Worm (Caenorhabditis elegans) whole organism, L1 larva: ENCODE data around the gene basl-1.

Experiments used
- C04F5.9 ChIP-seq: sonication (generic microtip); optimal IDR thresholded peaks from 2 replicates; lab custom pipeline; 2016; ENCODE audit warnings: missing genetic modification characterization, missing compliant biosample characterization
- C16A3.4 ChIP-seq: fragments of 150-350 bp; optimal IDR thresholded peaks from 2 replicates; lab custom pipeline; 2014; ENCODE audit warnings: missing biosample characterization, missing genetic modification characterization
- ama-1 ChIP-seq: fragments of 150-350 bp; optimal IDR thresholded peaks from 2 replicates; lab custom pipeline; 2014
- ceh-90 ChIP-seq: sonication (generic microtip); optimal IDR thresholded peaks from 2 replicates; lab custom pipeline; 2016; ENCODE audit warnings: missing genetic modification characterization, missing compliant biosample characterization
- ces-1 ChIP-seq: fragments of 150-350 bp; optimal IDR thresholded peaks from 2 replicates; lab custom pipeline; 2014; ENCODE audit warnings: missing biosample characterization, missing genetic modification reagents, missing genetic modification characterization
- efl-1 ChIP-seq, 4 experiments: fragments of 150-350 bp; optimal IDR thresholded peaks in 3 of 4; peaks in 1 of 4; 1 replicate in 1 of 4; 2 replicates in 3 of 4; lab custom pipeline; 2014; ENCODE audit warnings: missing biosample characterization in 2 of 4, missing genetic modification characterization in 2 of 4, missing genetic modification reagents in 2 of 4
- efl-3 ChIP-seq: fragments of 200-800 bp; sonication (Bioruptor generic); optimal IDR thresholded peaks from 2 replicates; lab custom pipeline; 2018; ENCODE audit warnings: mild to moderate bottlenecking, missing genetic modification characterization, missing compliant biosample characterization
- elt-2 ChIP-seq: sonication (generic microtip); optimal IDR thresholded peaks from 2 replicates; lab custom pipeline; 2016; ENCODE audit warnings: missing genetic modification characterization, mild to moderate bottlenecking, inconsistent platforms, missing compliant biosample characterization, missing genetic modification reagents
- ets-5 ChIP-seq: fragments of 200-800 bp; sonication (Bioruptor generic); IDR thresholded peaks from 2 replicates; pipeline ENCODE4 v1.3.6; 2022; ENCODE audit warnings: missing genetic modification characterization, missing compliant biosample characterization
- fkh-8 ChIP-seq: sonication (generic microtip); optimal IDR thresholded peaks from 2 replicates; lab custom pipeline; 2016; ENCODE audit warnings: mild to moderate bottlenecking, missing genetic modification characterization, missing compliant biosample characterization
- hlh-4 ChIP-seq: sonication (generic microtip); optimal IDR thresholded peaks from 2 replicates; lab custom pipeline; 2016; ENCODE audit warnings: mild to moderate bottlenecking, missing genetic modification characterization, missing compliant biosample characterization
- hpl-2 ChIP-seq: fragments of 150-350 bp; optimal IDR thresholded peaks from 2 replicates; lab custom pipeline; 2014; ENCODE audit warnings: missing biosample characterization, missing genetic modification reagents, missing genetic modification characterization
- irx-1 ChIP-seq: sonication (generic microtip); optimal IDR thresholded peaks from 2 replicates; lab custom pipeline; 2016; ENCODE audit warnings: missing genetic modification characterization, missing compliant biosample characterization
- lin-13 ChIP-seq: fragments of 150-350 bp; optimal IDR thresholded peaks from 2 replicates; lab custom pipeline; 2014; ENCODE audit warnings: missing biosample characterization, missing genetic modification reagents, missing genetic modification characterization
- lin-14 ChIP-seq: fragments of 200-800 bp; sonication (Bioruptor generic); optimal IDR thresholded peaks from 2 replicates; lab custom pipeline; 2018; ENCODE audit warnings: mild to moderate bottlenecking, missing genetic modification characterization, moderate library complexity, missing compliant biosample characterization
- lin-35 ChIP-seq, 2 experiments: fragments of 150-350 bp; optimal IDR thresholded peaks; 2 replicates each; lab custom pipeline; 2014; ENCODE audit warnings: missing biosample characterization in 2 of 2, missing genetic modification characterization in 2 of 2, missing genetic modification reagents in 2 of 2
- lin-39 ChIP-seq: fragments of 150-350 bp; optimal IDR thresholded peaks from 2 replicates; lab custom pipeline; 2014; ENCODE audit warnings: missing biosample characterization, missing genetic modification reagents, missing genetic modification characterization
- lir-3 ChIP-seq: sonication (generic microtip); optimal IDR thresholded peaks from 2 replicates; lab custom pipeline; 2016; ENCODE audit warnings: mild to moderate bottlenecking, missing genetic modification characterization, moderate library complexity, missing compliant biosample characterization; ENCODE audit not compliant: poor library complexity
- lsy-2 ChIP-seq, 2 experiments: fragments of 150-350 bp; optimal IDR thresholded peaks; 2 replicates each; lab custom pipeline; 2014; ENCODE audit warnings: missing biosample characterization in 2 of 2, missing genetic modification characterization in 2 of 2
- mdl-1 ChIP-seq, 2 experiments: fragments of 150-350 bp; optimal IDR thresholded peaks; 2 replicates each; lab custom pipeline; 2014 to 2017; ENCODE audit warnings: missing biosample characterization in 2 of 2, missing genetic modification characterization in 2 of 2, inconsistent platforms in 1 of 2
- mef-2 ChIP-seq: fragments of 150-350 bp; optimal IDR thresholded peaks from 2 replicates; lab custom pipeline; 2014; ENCODE audit warnings: missing biosample characterization, missing genetic modification characterization
- nhr-19 ChIP-seq: fragments of 200-800 bp; sonication (Bioruptor generic); conservative IDR thresholded peaks from 2 replicates; pipeline ENCODE4 v1.3.6; 2022; ENCODE audit warnings: missing genetic modification characterization, missing compliant biosample characterization
- nhr-20 ChIP-seq: sonication (generic microtip); optimal IDR thresholded peaks from 2 replicates; lab custom pipeline; 2016; ENCODE audit warnings: mild to moderate bottlenecking, missing genetic modification characterization, missing compliant biosample characterization
- nhr-47 ChIP-seq: sonication (generic microtip); optimal IDR thresholded peaks from 2 replicates; lab custom pipeline; 2016; ENCODE audit warnings: mild to moderate bottlenecking, missing genetic modification characterization, moderate library complexity, missing compliant biosample characterization
- nhr-71 ChIP-seq: sonication (generic microtip); optimal IDR thresholded peaks from 2 replicates; lab custom pipeline; 2016; ENCODE audit warnings: mild to moderate bottlenecking, missing genetic modification characterization, moderate library complexity, missing compliant biosample characterization
- nhr-76 ChIP-seq: sonication (generic microtip); optimal IDR thresholded peaks from 2 replicates; lab custom pipeline; 2017; ENCODE audit warnings: missing biosample characterization, missing genetic modification characterization
- nhr-77 ChIP-seq: fragments of 150-350 bp; optimal IDR thresholded peaks from 2 replicates; lab custom pipeline; 2014; ENCODE audit warnings: missing biosample characterization, missing genetic modification characterization
- nhr-85 ChIP-seq: sonication (generic microtip); peaks from one replicate; lab custom pipeline; 2016; ENCODE audit warnings: missing genetic modification characterization, inconsistent platforms, missing compliant biosample characterization
- nhr-90 ChIP-seq: sonication (generic microtip); optimal IDR thresholded peaks from 2 replicates; lab custom pipeline; 2016; ENCODE audit warnings: mild to moderate bottlenecking, missing genetic modification characterization, missing compliant biosample characterization; ENCODE audit not compliant: poor library complexity
- pqm-1 ChIP-seq: sonication (generic microtip); optimal IDR thresholded peaks from 3 replicates; lab custom pipeline; 2017; ENCODE audit warnings: missing biosample characterization, missing genetic modification characterization
- rnt-1 ChIP-seq: sonication (generic microtip); optimal IDR thresholded peaks from 2 replicates; lab custom pipeline; 2016; ENCODE audit warnings: mild to moderate bottlenecking, missing genetic modification characterization, moderate library complexity, missing compliant biosample characterization
- snpc-4 ChIP-seq: fragments of 150-350 bp; optimal IDR thresholded peaks from 2 replicates; lab custom pipeline; 2014; ENCODE audit warnings: missing biosample characterization, missing genetic modification characterization
- snu-23 ChIP-seq: sonication (generic microtip); optimal IDR thresholded peaks from 2 replicates; lab custom pipeline; 2016; ENCODE audit warnings: missing genetic modification characterization, missing compliant biosample characterization
- sox-4 ChIP-seq: sonication (generic microtip); optimal IDR thresholded peaks from 2 replicates; lab custom pipeline; 2016; ENCODE audit warnings: missing genetic modification characterization, missing compliant biosample characterization
- swsn-7 ChIP-seq: sonication (generic microtip); optimal IDR thresholded peaks from 2 replicates; lab custom pipeline; 2016; ENCODE audit warnings: missing genetic modification characterization, missing compliant biosample characterization
- tbx-2 ChIP-seq: sonication (generic microtip); optimal IDR thresholded peaks from 2 replicates; lab custom pipeline; 2016; ENCODE audit warnings: missing genetic modification characterization, missing compliant biosample characterization
- unc-86 ChIP-seq: sonication (generic microtip); optimal IDR thresholded peaks from 2 replicates; lab custom pipeline; 2016; ENCODE audit warnings: missing genetic modification characterization, missing compliant biosample characterization
- vab-15 ChIP-seq: sonication (generic microtip); optimal IDR thresholded peaks from 2 replicates; lab custom pipeline; 2017; ENCODE audit warnings: missing genotype, mild to moderate bottlenecking, missing genetic modification characterization, missing compliant biosample characterization
- xbp-1 ChIP-seq: sonication (generic microtip); optimal IDR thresholded peaks from 2 replicates; lab custom pipeline; 2016; ENCODE audit warnings: missing genetic modification characterization, missing compliant biosample characterization
- zip-4 ChIP-seq: fragments of 200-800 bp; sonication (Bioruptor generic); optimal IDR thresholded peaks from 2 replicates; lab custom pipeline; 2018; ENCODE audit warnings: mild to moderate bottlenecking, missing genetic modification characterization, moderate library complexity, missing compliant biosample characterization
- ztf-11 ChIP-seq, 2 experiments: sonication (generic microtip); optimal IDR thresholded peaks; 2 replicates each; lab custom pipeline; 2016 to 2017; ENCODE audit warnings: missing genetic modification characterization in 2 of 2, missing biosample characterization in 1 of 2, missing compliant biosample characterization in 1 of 2

The basl-1 gene

DNA sequence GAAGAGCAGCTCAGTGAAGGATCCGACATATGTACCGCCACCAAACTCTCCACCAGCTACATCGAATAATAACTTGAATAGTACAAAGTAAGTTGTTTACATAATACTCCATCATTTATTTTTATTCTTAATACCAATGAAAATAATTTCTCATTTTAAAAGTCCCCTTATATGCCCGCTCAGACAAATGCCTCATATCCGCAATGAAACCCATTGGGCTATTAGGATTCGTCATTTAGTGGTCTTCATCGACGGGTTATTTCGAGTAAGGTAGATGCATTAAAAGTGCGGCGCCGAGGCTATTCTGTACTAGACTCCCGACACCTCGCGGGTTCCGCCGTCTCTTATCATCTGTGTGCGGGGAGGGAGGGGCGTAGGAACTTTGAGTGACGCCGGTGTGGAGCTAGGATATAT, 39.0 kb downstream of the basl-1 start:
- peak; percentile 27 for TF ChIP-seq nhr-77 (tag; lab: Kevin White, UChicago)
- TF ChIP-seq nhr-90, result peak; percentile 84
- TF ChIP-seq snpc-4, result peak; percentile 98
- no peak for TF ChIP-seq zip-4 (GFP tag; lab: Kevin White, UChicago)
- TF ChIP-seq ceh-90 (tag; lab: Kevin White, UChicago), result no peak
- peak in 1 of 2 experiments; percentile 1 for TF ChIP-seq ztf-11 (tag; optimal IDR thresholded peaks at IDR 0.05; lab: Kevin White, UChicago)
- TF ChIP-seq nhr-71 (tag; lab: Kevin White, UChicago), result peak; percentile 75
- peak; percentile 26 for TF ChIP-seq xbp-1 (tag; lab: Kevin White, UChicago)
- no peak for TF ChIP-seq fkh-8 (tag; lab: Kevin White, UChicago)
- peak; percentile 63 for TF ChIP-seq nhr-19 (GFP tag; lab: Robert Waterston, UW)
- TF ChIP-seq lir-3, result peak; percentile 20
- TF ChIP-seq sox-4 (tag; lab: Kevin White, UChicago), result no peak
- peak; percentile 71 for TF ChIP-seq rnt-1 (tag; lab: Kevin White, UChicago)
- peak in 1 of 2 experiments; percentile 36 for TF ChIP-seq lsy-2 (tag; optimal IDR thresholded peaks at IDR 0.05; lab: Kevin White, UChicago)
- no peak for TF ChIP-seq efl-3 (GFP tag; lab: Kevin White, UChicago)
- TF ChIP-seq irx-1 (tag; lab: Kevin White, UChicago), result peak; percentile 52
- TF ChIP-seq ama-1 (lab: Kevin White, UChicago), result peak; percentile 75
- peak; percentile 44 for TF ChIP-seq swsn-7 (tag; lab: Kevin White, UChicago)
- TF ChIP-seq nhr-76, result no peak
- TF ChIP-seq nhr-47, result peak; percentile 77
- TF ChIP-seq unc-86 (tag; lab: Kevin White, UChicago), result no peak
- TF ChIP-seq C04F5.9 (tag; lab: Kevin White, UChicago), result no peak
- TF ChIP-seq nhr-85 (tag; lab: Kevin White, UChicago), result peak; percentile 85
- no peak for TF ChIP-seq ces-1 (GFP tag; lab: Kevin White, UChicago)
- TF ChIP-seq ets-5 (GFP tag; lab: Robert Waterston, UW), result no peak
- no peak for TF ChIP-seq vab-15
- peak; percentile 71 for TF ChIP-seq elt-2 (tag; lab: Kevin White, UChicago)
- TF ChIP-seq mdl-1 (tag; optimal IDR thresholded peaks at IDR 0.05; lab: Kevin White, UChicago), result no peak
- no peak for TF ChIP-seq hpl-2
- no peak for TF ChIP-seq C16A3.4 (tag; lab: Kevin White, UChicago)
- TF ChIP-seq efl-1 (optimal IDR thresholded peaks at IDR 0.05; lab: Kevin White, UChicago), result peak; percentile 25 to 48
- TF ChIP-seq efl-1 (GFP tag; optimal IDR thresholded peaks at IDR 0.05 in 1 of 2; lab: Kevin White, UChicago), result peak in 1 of 2 experiments; percentile 93
- TF ChIP-seq lin-14 (GFP tag; lab: Kevin White, UChicago), result peak; percentile 44
- no peak for TF ChIP-seq lin-13 (GFP tag; lab: Kevin White, UChicago)
- TF ChIP-seq lin-39 (tag; lab: Kevin White, UChicago), result peak; percentile 25
- TF ChIP-seq mef-2 (tag; lab: Kevin White, UChicago), result no peak
- TF ChIP-seq snu-23 (GFP tag; lab: Kevin White, UChicago), result peak; percentile 54
- TF ChIP-seq hlh-4 (tag; lab: Kevin White, UChicago), result no peak
- peak in 1 of 2 experiments; percentile 29 for TF ChIP-seq lin-35 (GFP tag; optimal IDR thresholded peaks at IDR 0.05; lab: Kevin White, UChicago)
- TF ChIP-seq pqm-1 (tag; lab: Kevin White, UChicago), result no peak
- TF ChIP-seq nhr-20 (tag; lab: Kevin White, UChicago), result peak; percentile 62
- TF ChIP-seq, all 84 proteins: peak for 22

DNA sequence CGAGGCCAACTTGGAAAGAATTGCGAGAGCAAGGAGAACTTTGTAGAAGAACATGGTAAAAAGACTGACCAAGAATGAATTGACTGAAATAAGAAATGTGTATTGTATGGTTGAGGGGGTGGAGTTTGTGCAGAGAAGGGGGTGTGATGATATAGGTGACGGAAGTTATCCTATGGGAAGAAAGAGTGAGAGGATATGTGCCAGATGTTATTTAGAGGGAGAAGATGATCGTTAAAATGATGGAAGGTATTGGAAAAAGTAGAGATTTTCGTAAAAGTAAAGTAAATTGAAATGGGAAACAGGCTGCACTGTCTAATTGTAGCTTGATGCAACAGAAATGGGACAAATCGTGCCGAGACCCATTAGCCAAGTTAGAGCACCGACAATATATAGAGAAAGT, 42.2 kb downstream of the basl-1 start, which contains the start of gene sdz-21:
Gene sdz-21 (minus strand): TSS at position 101 of the 400 bp plus-strand sequence.
- TF ChIP-seq efl-1 (optimal IDR thresholded peaks at IDR 0.05; lab: Kevin White, UChicago) (no peak), efl-1 (GFP tag; optimal IDR thresholded peaks at IDR 0.05 in 1 of 2; lab: Kevin White, UChicago) (peak in 1 of 2 experiments; percentile 8), tbx-2 (tag; lab: Kevin White, UChicago) (no peak), lsy-2 (tag; optimal IDR thresholded peaks at IDR 0.05; lab: Kevin White, UChicago) (no peak)
